Worm (Caenorhabditis elegans) whole organism, L4 larva: ENCODE data around the gene snrp-3.

Source experiments
- F44E2.7 ChIP-seq: fragments of 200-800 bp; sonication (Bioruptor generic); IDR thresholded peaks from 2 replicates; pipeline ENCODE4 v2.1.2; 2022; ENCODE audit warnings: missing genetic modification characterization, missing compliant biosample characterization
- R02D3.7 ChIP-seq: fragments of 150-350 bp; sonication (generic microtip); optimal IDR thresholded peaks from 3 replicates; lab custom pipeline; 2014; ENCODE audit warnings: missing biosample characterization, missing genetic modification characterization
- T20F7.1 ChIP-seq: fragments of 200-800 bp; sonication (Bioruptor generic); optimal IDR thresholded peaks from 2 replicates; lab custom pipeline; 2018; ENCODE audit warnings: mild to moderate bottlenecking, missing genetic modification characterization, missing compliant biosample characterization
- Y105C5A.15 ChIP-seq: fragments of 200-800 bp; sonication (Bioruptor generic); IDR thresholded peaks from 2 replicates; pipeline ENCODE4 v1.3.6; 2022; ENCODE audit warnings: missing genetic modification characterization, missing compliant biosample characterization
- Y48G9A.11 ChIP-seq: fragments of 200-800 bp; sonication (Bioruptor generic); IDR thresholded peaks from 2 replicates; pipeline ENCODE4 v1.3.6; 2022; ENCODE audit warnings: missing genetic modification reagents, missing genetic modification characterization, missing compliant biosample characterization
- ZK546.5 ChIP-seq, 2 experiments: sonication (generic microtip); optimal IDR thresholded peaks; 2 replicates each; lab custom pipeline; 2017; ENCODE audit warnings: missing biosample characterization in 2 of 2, missing genetic modification characterization in 2 of 2
- aha-1 ChIP-seq: fragments of 150-350 bp; peaks from one replicate; lab custom pipeline; 2014; ENCODE audit warnings: missing biosample characterization, missing genetic modification characterization
- aly-2 ChIP-seq: sonication (generic microtip); optimal IDR thresholded peaks from 2 replicates; lab custom pipeline; 2018; ENCODE audit warnings: missing biosample characterization, missing genetic modification characterization
- ceh-20 ChIP-seq: fragments of 200-800 bp; sonication (Bioruptor generic); IDR thresholded peaks from 2 replicates; pipeline ENCODE4 v1.3.6; 2022; ENCODE audit warnings: missing genetic modification reagents, missing genetic modification characterization, missing compliant biosample characterization
- ceh-28 ChIP-seq: fragments of 150-350 bp; optimal IDR thresholded peaks from 2 replicates; lab custom pipeline; 2014; ENCODE audit warnings: missing biosample characterization, missing genetic modification reagents, missing genetic modification characterization
- ceh-32 ChIP-seq: sonication (generic microtip); optimal IDR thresholded peaks from 2 replicates; lab custom pipeline; 2016; ENCODE audit warnings: mild to moderate bottlenecking, missing genetic modification characterization, missing compliant biosample characterization; ENCODE audit not compliant: poor library complexity
- ceh-44 ChIP-seq: fragments of 200-800 bp; sonication (Bioruptor generic); IDR thresholded peaks from 2 replicates; pipeline ENCODE4 v1.3.6; 2022; ENCODE audit warnings: missing genetic modification reagents, missing genetic modification characterization, missing compliant biosample characterization
- daf-16 ChIP-seq, 3 experiments: sonication (generic microtip); optimal IDR thresholded peaks; 2 replicates each; lab custom pipeline; 2016 to 2017; ENCODE audit warnings: missing genetic modification characterization in 3 of 3, missing genetic modification reagents in 3 of 3, mild to moderate bottlenecking in 2 of 3, missing compliant biosample characterization in 2 of 3, missing biosample characterization in 1 of 3, moderate library complexity in 1 of 3
- dmd-6 ChIP-seq: fragments of 200-800 bp; sonication (Bioruptor generic); IDR thresholded peaks from 2 replicates; pipeline ENCODE4 v1.3.6; 2022; ENCODE audit warnings: missing genetic modification reagents, missing genetic modification characterization, missing compliant biosample characterization
- dmd-9 ChIP-seq: fragments of 200-800 bp; sonication (Bioruptor generic); IDR thresholded peaks from 2 replicates; pipeline ENCODE4 v1.3.6; 2022; ENCODE audit warnings: missing genetic modification reagents, missing genetic modification characterization, missing compliant biosample characterization
- dve-1 ChIP-seq: sonication (generic microtip); optimal IDR thresholded peaks from 2 replicates; lab custom pipeline; 2017; ENCODE audit warnings: antibody characterized with exemption, mild to moderate bottlenecking, missing genetic modification characterization, missing compliant biosample characterization; ENCODE audit not compliant: insufficient read depth
- egl-27 ChIP-seq: sonication (generic microtip); optimal IDR thresholded peaks from 3 replicates; lab custom pipeline; 2017; ENCODE audit warnings: missing biosample characterization, missing genetic modification reagents, missing genetic modification characterization
- fos-1 ChIP-seq: fragments of 150-350 bp; optimal IDR thresholded peaks from 2 replicates; lab custom pipeline; 2014; ENCODE audit warnings: missing biosample characterization, missing genetic modification characterization
- hlh-11 ChIP-seq: fragments of 200-800 bp; sonication (Bioruptor generic); optimal IDR thresholded peaks from 2 replicates; lab custom pipeline; 2018; ENCODE audit warnings: mild to moderate bottlenecking, missing genetic modification characterization, missing compliant biosample characterization
- hmg-1.1 ChIP-seq: fragments of 200-800 bp; sonication (Bioruptor generic); IDR thresholded peaks from 2 replicates; pipeline ENCODE4 v1.3.6; 2022; ENCODE audit warnings: missing genetic modification reagents, missing genetic modification characterization, missing compliant biosample characterization
- lir-3 ChIP-seq: sonication (generic microtip); optimal IDR thresholded peaks from 2 replicates; lab custom pipeline; 2016; ENCODE audit warnings: mild to moderate bottlenecking, missing genetic modification characterization, missing compliant biosample characterization
- nhr-111 ChIP-seq: fragments of 200-800 bp; sonication (Bioruptor generic); optimal IDR thresholded peaks from 2 replicates; lab custom pipeline; 2018; ENCODE audit warnings: mild to moderate bottlenecking, missing genetic modification characterization, missing compliant biosample characterization
- nhr-28 ChIP-seq: fragments of 150-350 bp; optimal IDR thresholded peaks from 2 replicates; lab custom pipeline; 2014; ENCODE audit warnings: missing biosample characterization, missing genetic modification characterization
- nhr-76 ChIP-seq: fragments of 150-350 bp; optimal IDR thresholded peaks from 2 replicates; lab custom pipeline; 2014; ENCODE audit warnings: missing biosample characterization, missing genetic modification characterization
- pha-4 ChIP-seq, 2 experiments: fragments of 150-350 bp in 1 of 2; fragments of 200-800 bp in 1 of 2; sonication (Bioruptor generic) in 1 of 2; IDR thresholded peaks in 1 of 2; optimal IDR thresholded peaks in 1 of 2; 2 replicates each; pipeline versions ENCODE4 v1.3.6 to Lab custom; 2014 to 2022; ENCODE audit warnings: missing genetic modification characterization in 2 of 2, missing genetic modification reagents in 2 of 2, missing biosample characterization in 1 of 2, missing compliant biosample characterization in 1 of 2
- php-3 ChIP-seq: fragments of 200-800 bp; sonication (Bioruptor generic); IDR thresholded peaks from 2 replicates; pipeline ENCODE4 v1.3.6; 2022; ENCODE audit warnings: missing genetic modification reagents, missing genetic modification characterization, missing compliant biosample characterization
- pqm-1 ChIP-seq: sonication (generic microtip); optimal IDR thresholded peaks from 2 replicates; lab custom pipeline; 2017; ENCODE audit warnings: missing biosample characterization, missing genetic modification characterization
- set-16 ChIP-seq: fragments of 200-800 bp; sonication (Bioruptor generic); IDR thresholded peaks from 2 replicates; pipeline ENCODE4 v1.3.6; 2022; ENCODE audit warnings: missing genetic modification reagents, missing genetic modification characterization, missing compliant biosample characterization
- tag-97 ChIP-seq: fragments of 200-800 bp; sonication (Bioruptor generic); IDR thresholded peaks from 2 replicates; pipeline ENCODE4 v1.3.6; 2022; ENCODE audit warnings: missing genetic modification characterization, missing compliant biosample characterization
- unc-62 ChIP-seq, 3 experiments: fragments of 150-350 bp in 1 of 3; sonication (generic microtip); optimal IDR thresholded peaks in 2 of 3; peaks in 1 of 3; 1 replicate in 1 of 3; 2 replicates in 2 of 3; lab custom pipeline; 2014 to 2017; ENCODE audit warnings: missing biosample characterization in 3 of 3, missing genetic modification characterization in 3 of 3, missing genetic modification reagents in 3 of 3, missing genotype in 1 of 3
- zfp-2 ChIP-seq: sonication (generic microtip); optimal IDR thresholded peaks from 2 replicates; lab custom pipeline; 2016; ENCODE audit warnings: mild to moderate bottlenecking, missing genetic modification characterization, missing compliant biosample characterization

Gene snrp-3

DNA sequence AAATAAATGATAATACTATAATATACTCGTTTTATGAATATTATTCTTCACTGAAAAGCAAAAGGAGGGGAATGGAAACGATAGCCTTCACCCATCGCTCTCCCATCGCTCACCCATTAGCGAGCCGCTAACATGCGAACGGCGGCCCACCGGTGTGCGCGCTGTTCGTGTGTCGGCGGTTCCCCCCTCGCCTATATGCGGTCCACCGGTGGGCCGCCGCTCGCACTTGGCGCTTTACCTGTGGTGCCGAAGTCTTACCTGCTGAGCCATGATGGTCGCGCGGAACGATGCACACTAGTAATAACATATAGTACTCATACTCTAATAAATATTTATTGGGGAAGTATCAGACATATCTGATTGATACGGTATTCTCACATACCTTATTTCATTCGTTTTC is 20.5 kb downstream of the snrp-3 start:
- TF ChIP-seq set-16 (GFP tag; lab: Robert Waterston, UW) (peak; percentile 92; the same call in 1 of the 2 replicates), Y48G9A.11 (GFP tag; lab: Robert Waterston, UW) (peak; percentile 57)

DNA sequence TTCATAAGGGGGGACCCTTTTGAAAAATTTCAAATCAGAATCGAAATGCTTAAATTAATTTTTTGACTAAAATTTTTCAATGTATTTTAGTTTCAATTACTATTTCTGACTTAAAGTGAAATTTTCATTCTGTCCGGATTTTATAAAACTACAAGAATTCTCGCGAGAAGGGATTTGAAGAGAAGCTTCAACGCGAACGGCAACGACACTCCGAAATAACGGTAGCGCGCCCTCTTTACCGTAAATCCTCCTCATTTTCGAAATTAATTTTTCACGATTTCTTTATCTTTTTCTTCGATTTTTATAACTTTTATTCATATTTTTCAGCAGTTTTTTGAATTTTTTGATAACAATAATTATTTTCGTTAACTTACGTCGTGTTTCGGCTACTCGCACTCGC is 21.8 kb downstream of the snrp-3 start:
- TF ChIP-seq R02D3.7 (tag; lab: Kevin White, UChicago) = peak; percentile 47
- no peak for TF ChIP-seq Y105C5A.15
- TF ChIP-seq Y48G9A.11 (GFP tag; lab: Robert Waterston, UW) = peak; percentile 99
- TF ChIP-seq nhr-28 (tag; lab: Kevin White, UChicago) = no peak
- TF ChIP-seq nhr-111 (GFP tag; lab: Kevin White, UChicago) = no peak
- TF ChIP-seq egl-27 (tag; lab: Kevin White, UChicago) = no peak
- TF ChIP-seq T20F7.1 (GFP tag; lab: Kevin White, UChicago) = peak; percentile 89

DNA sequence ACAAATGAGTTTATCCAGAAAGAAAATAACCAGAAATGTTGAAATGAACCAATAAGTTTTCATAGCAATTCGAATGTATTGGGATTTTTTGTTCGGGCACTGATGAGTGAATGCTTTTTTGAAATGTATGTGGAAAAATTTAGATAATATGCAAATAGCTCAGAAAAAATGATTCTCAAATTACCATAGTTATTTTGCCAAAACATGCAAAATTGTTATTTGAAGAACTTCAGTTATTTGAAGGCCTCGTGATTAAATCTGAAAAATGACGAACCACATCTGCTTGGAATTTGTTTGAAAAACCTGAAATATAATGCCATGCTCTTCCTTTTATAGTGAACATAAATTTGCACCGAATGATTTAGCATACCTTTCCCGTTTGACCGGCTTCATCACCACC is 29.5 kb downstream of the snrp-3 start, which contains the start of gene C49C8.6:
Gene C49C8.6, minus strand, starts transcription at position 101 of the 400 bp plus-strand sequence.
- TF ChIP-seq daf-16 (GFP tag; optimal IDR thresholded peaks at IDR 0.05; lab: Kevin White, UChicago) (no peak), daf-16 (tag; optimal IDR thresholded peaks at IDR 0.05; lab: Kevin White, UChicago) (no peak), ZK546.5 (tag; optimal IDR thresholded peaks at IDR 0.05; lab: Kevin White, UChicago) (no peak)

DNA sequence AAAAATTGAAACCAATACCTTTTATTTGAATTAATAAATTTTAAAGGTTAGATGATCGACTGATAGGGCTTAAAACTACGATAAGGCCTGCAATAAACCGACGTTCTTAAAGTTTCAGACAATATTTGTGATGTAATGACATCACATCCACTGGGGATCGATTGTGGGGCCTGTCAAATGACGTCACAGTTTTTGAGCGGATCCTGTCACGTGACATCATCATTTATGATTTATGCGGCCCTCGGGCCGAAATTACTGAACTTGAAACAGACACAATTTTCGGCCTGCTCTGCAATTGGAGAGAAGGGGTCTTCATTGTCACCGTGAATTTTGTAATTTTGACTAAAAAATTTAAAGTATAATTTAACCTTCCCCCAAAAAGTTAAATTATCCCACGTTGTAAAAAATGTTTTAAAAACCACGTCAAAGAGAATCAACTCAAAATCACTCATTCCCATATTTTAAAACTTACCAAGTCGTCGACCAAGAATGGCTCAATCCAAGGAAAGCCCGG is 33.4 kb downstream of the snrp-3 start, which contains the start of gene C49C8.1:
Gene C49C8.1, plus strand, starts transcription at position 464 of the 514 bp plus-strand sequence.
- TF ChIP-seq hmg-1.1 = no peak
- peak; percentile 34; the same call in 1 of the 2 replicates for TF ChIP-seq ceh-20 (GFP tag; lab: Robert Waterston, UW)
- TF ChIP-seq pqm-1 (tag; lab: Kevin White, UChicago) = no peak
- no peak for TF ChIP-seq ceh-32 (tag; lab: Kevin White, UChicago)
- TF ChIP-seq ZK546.5 (tag; optimal IDR thresholded peaks at IDR 0.05; lab: Kevin White, UChicago) = no peak
- peak; percentile 60 for TF ChIP-seq aha-1 (tag; lab: Kevin White, UChicago)
- TF ChIP-seq fos-1 (tag; lab: Kevin White, UChicago) = no peak
- no peak for TF ChIP-seq pha-4 (GFP tag; IDR thresholded peaks at IDR 0.05; lab: Robert Waterston, UW)
- no peak for TF ChIP-seq pha-4 (tag; optimal IDR thresholded peaks at IDR 0.05; lab: Kevin White, UChicago)
- peak; percentile 72 for TF ChIP-seq php-3 (GFP tag; lab: Robert Waterston, UW)
- no peak for TF ChIP-seq tag-97 (GFP tag; lab: Robert Waterston, UW)

DNA sequence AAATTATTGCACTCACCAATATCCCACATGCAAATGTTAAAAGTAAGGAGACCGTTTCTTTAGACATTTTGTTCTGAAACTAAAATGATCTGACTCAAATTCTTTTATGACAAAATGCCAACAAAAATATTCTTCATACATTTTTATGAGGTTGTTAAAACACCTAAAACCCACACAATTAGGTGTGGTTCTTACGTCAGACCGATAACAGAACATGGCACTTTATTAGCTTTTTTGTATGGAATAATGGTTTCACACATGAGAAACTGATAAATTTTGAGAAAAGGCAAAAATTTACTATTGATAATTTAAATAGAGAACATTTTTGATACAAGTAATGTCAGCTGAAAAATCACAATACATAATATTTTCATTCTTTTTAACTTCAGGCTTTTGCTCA is 34.0 kb downstream of the snrp-3 start, which contains the start of gene C49C8.5:
Gene C49C8.5, minus strand, starts transcription at position 73 of the 400 bp plus-strand sequence.
- TF ChIP-seq daf-16 (GFP tag; optimal IDR thresholded peaks at IDR 0.05; lab: Kevin White, UChicago) (no peak), daf-16 (tag; optimal IDR thresholded peaks at IDR 0.05; lab: Kevin White, UChicago) (peak; percentile 15), zfp-2 (tag; lab: Kevin White, UChicago) (no peak), pqm-1 (tag; lab: Kevin White, UChicago) (peak; percentile 59), php-3 (GFP tag; lab: Robert Waterston, UW) (peak; percentile 84), dve-1 (tag; lab: Kevin White, UChicago) (peak; percentile 10)

DNA sequence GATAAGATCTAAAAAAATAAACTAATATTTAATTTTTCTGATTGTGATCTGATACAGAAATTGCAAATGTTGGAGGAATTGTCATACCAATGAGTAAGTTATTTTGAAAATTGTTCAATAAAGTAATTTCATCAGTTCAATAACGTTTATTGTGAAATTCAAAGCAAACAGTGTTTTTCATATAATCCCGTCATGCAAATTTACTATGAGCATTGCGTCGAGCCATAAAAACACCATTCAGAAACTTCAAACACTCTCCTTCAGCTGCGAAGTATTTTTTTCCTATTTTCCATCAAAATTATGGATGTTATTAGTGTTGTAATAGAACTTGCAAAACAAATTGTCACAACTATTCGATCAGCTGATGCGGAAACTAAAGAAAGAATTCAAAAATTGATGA is 35.8 kb downstream of the snrp-3 start, which contains the start of gene C49C8.8:
Gene C49C8.8, plus strand, starts transcription at position 301 of the 400 bp plus-strand sequence.
- TF ChIP-seq F44E2.7 (no peak), ceh-28 (tag; lab: Kevin White, UChicago) (no peak), dmd-9 (GFP tag; lab: Robert Waterston, UW) (no peak), aly-2 (no peak), Y48G9A.11 (GFP tag; lab: Robert Waterston, UW) (no peak)

DNA sequence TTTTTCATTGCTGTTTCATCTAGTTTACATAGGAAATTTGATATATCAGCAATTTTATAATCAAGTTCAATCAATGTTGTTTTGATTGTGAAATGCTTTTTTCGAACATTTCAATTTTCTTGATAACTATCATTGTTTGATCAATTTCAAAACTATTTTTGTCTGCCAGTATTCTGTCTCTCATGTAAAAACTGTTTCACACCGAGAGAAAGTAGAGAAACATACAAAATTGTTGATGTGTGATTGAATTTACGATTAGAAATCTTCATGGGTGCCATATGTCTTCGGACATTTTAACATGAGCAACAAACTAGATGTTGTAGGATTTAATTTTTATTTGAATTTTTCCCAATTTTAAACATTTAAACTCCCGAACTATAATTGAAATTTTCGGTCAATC is 36.9 kb downstream of the snrp-3 start, which contains the start of gene C49C8.2:
Gene C49C8.2, plus strand, starts transcription at position 393 of the 400 bp plus-strand sequence.
- peak; percentile 22 for TF ChIP-seq nhr-28 (tag; lab: Kevin White, UChicago)
- TF ChIP-seq ceh-44 (GFP tag; lab: Robert Waterston, UW) = no peak
- TF ChIP-seq aha-1 (tag; lab: Kevin White, UChicago) = peak; percentile 57
- no peak for TF ChIP-seq daf-16 (GFP tag; optimal IDR thresholded peaks at IDR 0.05; lab: Kevin White, UChicago)
- peak; percentile 66 for TF ChIP-seq daf-16 (tag; optimal IDR thresholded peaks at IDR 0.05; lab: Kevin White, UChicago)
- peak; percentile 56 for TF ChIP-seq dve-1 (tag; lab: Kevin White, UChicago)
- TF ChIP-seq T20F7.1 (GFP tag; lab: Kevin White, UChicago) = peak; percentile 28
- TF ChIP-seq dmd-6 = peak; percentile 10; the same call in 1 of the 2 replicates
- TF ChIP-seq lir-3 (tag; lab: Kevin White, UChicago) = no peak
- no peak for TF ChIP-seq nhr-76 (tag; lab: Kevin White, UChicago)
- peak; percentile 51 for TF ChIP-seq hlh-11
- peak in 1 of 2 experiments; percentile 81 for TF ChIP-seq unc-62 (GFP tag; optimal IDR thresholded peaks at IDR 0.05 in 1 of 2; lab: Kevin White, UChicago)
- TF ChIP-seq unc-62 (tag; optimal IDR thresholded peaks at IDR 0.05; lab: Kevin White, UChicago) = no peak
